Fruit fly (Drosophila melanogaster) whole organism, embryonic: ENCODE results near the gene mahe.

Source experiments
- ATbp ChIP-seq: fragments of 200-800 bp; sonication (Bioruptor generic); optimal IDR thresholded peaks from 2 replicates; lab custom pipeline; 2017; ENCODE audit warnings: missing biosample characterization, mild to moderate bottlenecking, missing genetic modification characterization, missing genetic modification reagents
- B-H2 ChIP-seq: fragments of 200-800 bp; sonication (Bioruptor generic); optimal IDR thresholded peaks from 2 replicates; lab custom pipeline; 2018; ENCODE audit warnings: missing biosample characterization, mild to moderate bottlenecking, missing genetic modification characterization
- CG10147 ChIP-seq: fragments of 200-800 bp; sonication (Bioruptor generic); optimal IDR thresholded peaks from 2 replicates; lab custom pipeline; 2019; ENCODE audit warnings: missing biosample characterization, mild to moderate bottlenecking, missing genetic modification characterization, moderate library complexity
- CG10267 ChIP-seq: fragments of 200-800 bp; sonication (Bioruptor generic); optimal IDR thresholded peaks from 2 replicates; lab custom pipeline; 2018; ENCODE audit warnings: missing biosample characterization, mild to moderate bottlenecking, missing genetic modification characterization, moderate library complexity
- CG10366 ChIP-seq: fragments of 200-800 bp; sonication (Bioruptor generic); IDR thresholded peaks from 2 replicates; pipeline ENCODE4 v1.3.6; 2022; ENCODE audit warnings: missing biosample characterization, missing genetic modification characterization
- CG10979 ChIP-seq: fragments of 200-800 bp; sonication (Bioruptor generic); optimal IDR thresholded peaks from 2 replicates; lab custom pipeline; 2018; ENCODE audit warnings: missing biosample characterization, mild to moderate bottlenecking, missing genetic modification characterization, moderate library complexity
- CG11085 ChIP-seq: fragments of 200-800 bp; sonication (Bioruptor generic); IDR thresholded peaks from 2 replicates; pipeline ENCODE4 v1.3.6; 2022; ENCODE audit warnings: missing biosample characterization, missing genetic modification characterization
- CG11695 ChIP-seq: fragments of 200-800 bp; sonication (Bioruptor generic); IDR thresholded peaks from 3 replicates; pipeline ENCODE4 v1.3.6; 2022; ENCODE audit warnings: missing biosample characterization, missing genetic modification characterization
- CG12219 ChIP-seq: fragments of 200-800 bp; sonication (Bioruptor generic); optimal IDR thresholded peaks from 3 replicates; lab custom pipeline; 2018; ENCODE audit warnings: missing biosample characterization, mild to moderate bottlenecking, missing genetic modification characterization
- CG15073 ChIP-seq: fragments of 200-800 bp; sonication (Bioruptor generic); optimal IDR thresholded peaks from 2 replicates; lab custom pipeline; 2016; ENCODE audit warnings: missing biosample characterization, missing genetic modification characterization
- CG15269 ChIP-seq: fragments of 200-800 bp; sonication (Bioruptor generic); optimal IDR thresholded peaks from 2 replicates; lab custom pipeline; 2018; ENCODE audit warnings: missing biosample characterization, mild to moderate bottlenecking, missing genetic modification characterization, moderate library complexity
- CG17385 ChIP-seq: fragments of 200-800 bp; sonication (Bioruptor generic); optimal IDR thresholded peaks from 3 replicates; lab custom pipeline; 2018; ENCODE audit warnings: missing biosample characterization, mild to moderate bottlenecking, missing genetic modification characterization
- CG30020 ChIP-seq: fragments of 200-800 bp; optimal IDR thresholded peaks from 2 replicates; lab custom pipeline; 2019; ENCODE audit warnings: missing biosample characterization, mild to moderate bottlenecking, missing genetic modification characterization, moderate library complexity
- CG3407 ChIP-seq: fragments of 200-800 bp; sonication (Bioruptor generic); optimal IDR thresholded peaks from 2 replicates; lab custom pipeline; 2018; ENCODE audit warnings: missing biosample characterization, mild to moderate bottlenecking, missing genetic modification characterization
- CG34224 ChIP-seq: fragments of 200-800 bp; sonication (Bioruptor generic); IDR thresholded peaks from 3 replicates; pipeline ENCODE4 v1.3.6; 2022; ENCODE audit warnings: missing biosample characterization, missing genetic modification characterization; ENCODE audit not compliant: partially characterized antibody
- CG4360 ChIP-seq: fragments of 200-800 bp; sonication (Bioruptor generic); IDR thresholded peaks from 2 replicates; pipeline ENCODE4 v1.3.6; 2022; ENCODE audit warnings: missing biosample characterization, missing genetic modification characterization
- CG7745 ChIP-seq: fragments of 200-800 bp; sonication (Bioruptor generic); optimal IDR thresholded peaks from 2 replicates; lab custom pipeline; 2018; ENCODE audit warnings: missing biosample characterization, mild to moderate bottlenecking, missing genetic modification characterization, moderate library complexity
- CG7786 ChIP-seq: fragments of 200-800 bp; sonication (Bioruptor generic); optimal IDR thresholded peaks from 2 replicates; lab custom pipeline; 2016; ENCODE audit warnings: missing biosample characterization, missing genetic modification characterization
- CG8281 ChIP-seq: fragments of 200-800 bp; sonication (Bioruptor generic); optimal IDR thresholded peaks from 2 replicates; lab custom pipeline; 2018; ENCODE audit warnings: missing biosample characterization, mild to moderate bottlenecking, missing genetic modification characterization, moderate library complexity
- CG8765 ChIP-seq: fragments of 200-800 bp; sonication (Bioruptor generic); IDR thresholded peaks from 2 replicates; pipeline ENCODE4 v1.3.6; 2022; ENCODE audit warnings: missing biosample characterization, missing genetic modification characterization
- CG9437 ChIP-seq: fragments of 200-800 bp; sonication (Bioruptor generic); optimal IDR thresholded peaks from 2 replicates; lab custom pipeline; 2018; ENCODE audit warnings: missing biosample characterization, mild to moderate bottlenecking, missing genetic modification characterization
- CG9727 ChIP-seq: fragments of 200-800 bp; sonication (Bioruptor generic); optimal IDR thresholded peaks from 3 replicates; lab custom pipeline; 2017; ENCODE audit warnings: missing biosample characterization, mild to moderate bottlenecking, missing genetic modification characterization
- Dip2 ChIP-seq: fragments of 200-800 bp; sonication (Bioruptor generic); IDR thresholded peaks from 2 replicates; pipeline ENCODE4 v1.3.6; 2022; ENCODE audit warnings: missing biosample characterization, missing genetic modification characterization
- E2f2 ChIP-seq: fragments of 200-800 bp; sonication (Bioruptor generic); IDR thresholded peaks from 2 replicates; pipeline ENCODE4 v1.3.6; 2022; ENCODE audit warnings: missing biosample characterization, missing genetic modification characterization
- HHEX ChIP-seq: fragments of 200-800 bp; sonication (Bioruptor generic); optimal IDR thresholded peaks from 3 replicates; lab custom pipeline; 2017; ENCODE audit warnings: missing biosample characterization, mild to moderate bottlenecking, missing genetic modification characterization, missing genetic modification reagents
- Hand ChIP-seq: fragments of 200-800 bp; sonication (Bioruptor generic); optimal IDR thresholded peaks from 2 replicates; lab custom pipeline; 2017; ENCODE audit warnings: mild to moderate bottlenecking, missing biosample characterization, missing genetic modification reagents, missing genetic modification characterization
- Hey ChIP-seq: fragments of 200-800 bp; sonication (Bioruptor generic); optimal IDR thresholded peaks from 3 replicates; lab custom pipeline; 2018; ENCODE audit warnings: missing biosample characterization, mild to moderate bottlenecking, missing genetic modification characterization
- Lim3 ChIP-seq: fragments of 200-800 bp; sonication (Bioruptor generic); IDR thresholded peaks from 2 replicates; pipeline ENCODE4 v1.3.6; 2022; ENCODE audit warnings: missing biosample characterization, missing genetic modification characterization
- Lpt ChIP-seq: fragments of >200 bp; optimal IDR thresholded peaks from 2 replicates; lab custom pipeline; 2018; ENCODE audit warnings: missing biosample characterization, missing genetic modification characterization
- NfI ChIP-seq: fragments of 200-800 bp; sonication (Bioruptor generic); optimal IDR thresholded peaks from 3 replicates; lab custom pipeline; 2018; ENCODE audit warnings: missing biosample characterization, mild to moderate bottlenecking, missing genetic modification characterization, moderate library complexity
- Oaz ChIP-seq: fragments of 200-800 bp; sonication (Bioruptor generic); IDR thresholded peaks from 2 replicates; pipeline ENCODE4 v1.3.6; 2022; ENCODE audit warnings: missing biosample characterization, missing genetic modification characterization
- Trl ChIP-seq, 3 experiments: fragments of >200 bp in 2 of 3; fragments of 200-800 bp in 1 of 3; sonication (Bioruptor generic) in 1 of 3; optimal IDR thresholded peaks; 2 replicates in 1 of 3; 3 replicates in 2 of 3; lab custom pipeline; 2016 to 2017; ENCODE audit warnings: missing biosample characterization in 1 of 3, missing genetic modification characterization in 1 of 3
- Usf ChIP-seq: fragments of 200-800 bp; sonication (Bioruptor generic); optimal IDR thresholded peaks from 2 replicates; lab custom pipeline; 2017; ENCODE audit warnings: missing genotype, missing biosample characterization, missing genetic modification characterization
- cg ChIP-seq: fragments of 200-800 bp; sonication (Bioruptor generic); optimal IDR thresholded peaks from 3 replicates; lab custom pipeline; 2019; ENCODE audit warnings: missing biosample characterization, mild to moderate bottlenecking, missing genetic modification characterization, moderate library complexity
- crp ChIP-seq, 2 experiments: fragments of 200-800 bp; sonication (Bioruptor generic); optimal IDR thresholded peaks; 2 replicates in 1 of 2; 3 replicates in 1 of 2; lab custom pipeline; 2017; ENCODE audit warnings: missing biosample characterization in 2 of 2, missing genetic modification characterization in 2 of 2, mild to moderate bottlenecking in 1 of 2, moderate library complexity in 1 of 2
- emc ChIP-seq: fragments of 200-800 bp; sonication (Bioruptor generic); optimal IDR thresholded peaks from 2 replicates; lab custom pipeline; 2016; ENCODE audit warnings: missing biosample characterization, missing genetic modification characterization
- fu2 ChIP-seq: fragments of 200-800 bp; sonication (Bioruptor generic); optimal IDR thresholded peaks from 2 replicates; lab custom pipeline; 2016; ENCODE audit warnings: missing biosample characterization, missing genetic modification characterization
- grn ChIP-seq: fragments of 200-800 bp; sonication (Bioruptor generic); optimal IDR thresholded peaks from 3 replicates; lab custom pipeline; 2017; ENCODE audit warnings: missing biosample characterization, missing genetic modification characterization
- ham ChIP-seq: fragments of 200-800 bp; sonication (Bioruptor generic); IDR thresholded peaks from 2 replicates; pipeline ENCODE4 v1.3.6; 2022; ENCODE audit warnings: missing biosample characterization, missing genetic modification characterization
- klu ChIP-seq: fragments of 200-800 bp; sonication (Bioruptor generic); IDR thresholded peaks from 2 replicates; pipeline ENCODE4 v1.3.6; 2022; ENCODE audit warnings: missing biosample characterization, missing genetic modification characterization
- nau ChIP-seq: fragments of 200-800 bp; sonication (Bioruptor generic); optimal IDR thresholded peaks from 3 replicates; lab custom pipeline; 2017; ENCODE audit warnings: missing biosample characterization, mild to moderate bottlenecking, missing genetic modification characterization, missing genetic modification reagents
- nerfin-1 ChIP-seq: fragments of 200-800 bp; sonication (Bioruptor generic); optimal IDR thresholded peaks from 3 replicates; lab custom pipeline; 2019; ENCODE audit warnings: missing biosample characterization, mild to moderate bottlenecking, missing genetic modification characterization, moderate library complexity
- pfk ChIP-seq: fragments of 200-800 bp; sonication (Bioruptor generic); optimal IDR thresholded peaks from 2 replicates; lab custom pipeline; 2018; ENCODE audit warnings: missing biosample characterization, mild to moderate bottlenecking, missing genetic modification characterization, moderate library complexity
- pnt ChIP-seq: fragments of 200-800 bp; sonication (Bioruptor generic); optimal IDR thresholded peaks from 3 replicates; lab custom pipeline; 2016; ENCODE audit warnings: missing biosample characterization, missing genetic modification characterization
- sc ChIP-seq, 3 experiments: fragments of >200 bp in 2 of 3; fragments of 200-800 bp in 1 of 3; sonication (Bioruptor generic) in 1 of 3; optimal IDR thresholded peaks; 2 replicates in 2 of 3; 3 replicates in 1 of 3; lab custom pipeline; 2017; ENCODE audit warnings: mild to moderate bottlenecking in 1 of 3, missing biosample characterization in 1 of 3, missing genetic modification characterization in 1 of 3, missing genetic modification reagents in 1 of 3
- usp ChIP-seq: fragments of >200 bp; optimal IDR thresholded peaks from 2 replicates; lab custom pipeline; 2017; ENCODE audit warnings: missing biosample characterization, missing genetic modification characterization
- wor ChIP-seq: fragments of 200-800 bp; sonication (Bioruptor generic); IDR thresholded peaks from 2 replicates; pipeline ENCODE4 v1.3.6; 2022; ENCODE audit warnings: missing biosample characterization, missing genetic modification characterization
- zen2 ChIP-seq: fragments of 200-800 bp; sonication (Bioruptor generic); IDR thresholded peaks from 3 replicates; pipeline ENCODE4 v1.3.6; 2022; ENCODE audit warnings: missing biosample characterization, missing genetic modification characterization; ENCODE audit not compliant: partially characterized antibody

The mahe gene

DNA sequence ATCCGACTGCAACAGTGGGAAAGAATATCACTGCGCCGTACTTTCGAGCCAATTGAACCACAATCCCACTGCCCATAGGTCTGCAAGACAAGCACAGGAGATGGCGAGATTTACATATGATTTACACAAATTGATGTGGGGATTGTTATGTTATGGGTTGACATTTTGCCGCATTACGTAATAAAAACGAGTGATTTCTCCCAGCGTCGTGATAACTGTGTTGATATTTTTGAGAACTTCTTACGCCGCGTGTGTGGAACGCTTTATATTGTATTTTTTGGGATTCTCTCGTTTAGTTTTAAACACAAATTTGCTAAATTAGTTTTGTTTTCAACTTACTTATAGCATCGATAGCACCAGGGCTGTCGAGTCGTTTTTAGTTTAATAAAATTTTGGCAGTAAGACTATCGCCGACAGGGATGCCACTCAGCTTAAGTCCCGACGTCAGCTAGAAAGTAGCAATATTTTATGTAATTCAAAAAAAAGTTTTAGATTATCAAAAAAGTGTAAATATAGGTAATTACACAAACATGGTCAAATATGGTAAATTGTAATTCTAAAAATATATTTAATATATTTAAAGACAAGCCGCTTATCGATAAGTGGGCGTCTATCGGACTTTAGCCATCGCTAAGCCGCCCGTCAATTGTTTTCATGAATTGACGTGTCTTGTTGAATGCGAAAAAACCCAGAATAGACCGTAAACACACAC, 37.6 kb downstream of the mahe start, which contains the start of the genes CG45089, ND-MNLL and p115 (continued):
- TF ChIP-seq Oaz (GFP tag; lab: Robert Waterston, UW) (peak; percentile 26; the same call in 1 of the 2 replicates), CG8765 (GFP tag; lab: Robert Waterston, UW) (no peak), CG11085 (GFP tag; lab: Robert Waterston, UW) (0 out of 2 replicates have a peak, but pooled peaks have one; percentile 11), crp (GFP tag; optimal IDR thresholded peaks at IDR 0.05; lab: Kevin White, UChicago) (peak in 1 of 2 experiments; percentile 39), CG17385 (no peak), wor (GFP tag; lab: Robert Waterston, UW) (no peak), CG15269 (tag; lab: Kevin White, UChicago) (peak; percentile 62), HHEX (GFP tag; lab: Kevin White, UChicago) (peak; percentile 18), CG8281 (tag; lab: Kevin White, UChicago) (peak; percentile 15), CG30020 (tag; lab: Kevin White, UChicago) (peak; percentile 67), CG4360 (GFP tag; lab: Robert Waterston, UW) (no peak), Lpt (no peak), CG7745 (no peak), ham (GFP tag; lab: Robert Waterston, UW) (no peak), CG10147 (GFP tag; lab: Kevin White, UChicago) (peak; percentile 56), pfk (GFP tag; lab: Kevin White, UChicago) (no peak), CG3407 (GFP tag; lab: Kevin White, UChicago) (peak; percentile 14), sc (optimal IDR thresholded peaks at IDR 0.05; lab: Kevin White, UChicago) (no peak), sc (GFP tag; optimal IDR thresholded peaks at IDR 0.05; lab: Kevin White, UChicago) (peak; percentile 6), Trl (optimal IDR thresholded peaks at IDR 0.05; lab: Kevin White, UChicago) (no peak), Trl (GFP tag; optimal IDR thresholded peaks at IDR 0.05; lab: Kevin White, UChicago) (peak; percentile 20), CG10267 (tag; lab: Kevin White, UChicago) (peak; percentile 72), CG9727 (GFP tag; lab: Kevin White, UChicago) (peak; percentile 71), emc (GFP tag; lab: Kevin White, UChicago) (no peak), CG15073 (GFP tag; lab: Kevin White, UChicago) (no peak), CG10366 (peak; percentile 46), nerfin-1 (tag; lab: Kevin White, UChicago) (peak; percentile 41), fu2 (GFP tag; lab: Kevin White, UChicago) (peak; percentile 20), cg (GFP tag; lab: Kevin White, UChicago) (no peak), grn (GFP tag; lab: Kevin White, UChicago) (no peak), ATbp (GFP tag; lab: Kevin White, UChicago) (no peak), zen2 (GFP tag; lab: Robert Waterston, UW) (no peak; the same call in 2 of the 3 replicates), klu (GFP tag; lab: Robert Waterston, UW) (peak; percentile 53), usp (GFP tag; lab: Kevin White, UChicago) (no peak), pnt (GFP tag; lab: Kevin White, UChicago) (no peak), B-H2 (peak; percentile 74), Usf (no peak), CG34224 (GFP tag; lab: Robert Waterston, UW) (no peak), CG12219 (GFP tag; lab: Kevin White, UChicago) (no peak), CG11695 (GFP tag; lab: Robert Waterston, UW) (0 out of 3 replicates have a peak, but pooled peaks have one; percentile 9), NfI (GFP tag; lab: Kevin White, UChicago) (peak; percentile 43), CG7786 (GFP tag; lab: Kevin White, UChicago) (peak; percentile 11), CG10979 (tag; lab: Kevin White, UChicago) (peak; percentile 50), Dip2 (GFP tag; lab: Robert Waterston, UW) (no peak), E2f2 (GFP tag; lab: Robert Waterston, UW) (peak; percentile 47), nau (GFP tag; lab: Kevin White, UChicago) (no peak), Lim3 (GFP tag; lab: Robert Waterston, UW) (no peak), CG9437 (GFP tag; lab: Kevin White, UChicago) (peak; percentile 84), Hand (GFP tag; lab: Kevin White, UChicago) (no peak), Hey (tag; lab: Kevin White, UChicago) (no peak)
